Worm (Caenorhabditis elegans): ENCODE measurements around the gene C47D12.2.

ce11 chrII:11720102-11720501, 44.0 kb downstream of the C47D12.2 start, which contains the start of gene F13D12.3:
- TF ChIP-seq flt-1 (GFP tag; IDR thresholded peaks at IDR 0.05) (no peak), tab-1 (GFP tag; IDR thresholded peaks at IDR 0.05) (no peak), T22C8.4 (GFP tag; IDR thresholded peaks at IDR 0.05) (no peak), ztf-29 (GFP tag; IDR thresholded peaks at IDR 0.05) (no peak), ref-1 (GFP tag; conservative IDR thresholded peaks at IDR 0.05) (no peak), med-1 (GFP tag; optimal IDR thresholded peaks at IDR 0.05; ENCODE audit: insufficient read depth) (no peak)

Data from whole organism, midembryonic.